Fruit fly (Drosophila melanogaster) whole organism: ENCODE results near the gene CG34011.

Source experiments
- Dll ChIP-seq: fragments of >200 bp; optimal IDR thresholded peaks from 2 replicates; lab custom pipeline; 2017
- EcR ChIP-seq, 2 experiments: fragments of >200 bp; optimal IDR thresholded peaks; 2 replicates each; lab custom pipeline; 2017; ENCODE audit warnings: missing biosample characterization in 2 of 2, missing genetic modification characterization in 2 of 2, missing genetic modification reagents in 2 of 2
- pan ChIP-seq: fragments of >200 bp; optimal IDR thresholded peaks from 2 replicates; lab custom pipeline; 2017
- psq ChIP-seq: fragments of >200 bp; optimal IDR thresholded peaks from 2 replicates; lab custom pipeline; 2017
- usp ChIP-seq: fragments of >200 bp; optimal IDR thresholded peaks from 2 replicates; lab custom pipeline; 2017; ENCODE audit warnings: missing biosample characterization, missing genetic modification characterization, mixed read lengths

DNA sequence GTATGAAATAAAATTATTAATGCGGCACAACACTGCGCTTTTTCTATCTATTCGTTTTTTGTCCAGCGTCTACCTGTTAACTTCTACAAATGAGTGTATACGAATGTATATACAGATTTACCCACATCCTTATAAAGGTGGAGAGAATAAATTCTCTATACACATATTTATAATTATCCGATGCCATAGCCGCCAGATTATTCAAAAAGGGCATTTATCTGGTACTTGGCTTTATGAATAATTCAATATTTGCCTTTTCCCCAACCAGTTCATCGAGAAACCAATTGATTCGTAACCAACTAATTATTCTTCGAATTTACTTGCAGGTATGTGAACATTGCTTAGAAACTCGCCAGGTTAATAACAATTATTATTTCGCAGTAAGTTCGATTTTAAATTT lies 24.6 kb downstream of the CG34011 start, which contains the start of gene CG11147:
- TF ChIP-seq psq (no peak), Dll (lab: Kevin White, UChicago) (no peak), EcR (GFP tag; optimal IDR thresholded peaks at IDR 0.05; lab: Kevin White, UChicago) (no peak), usp (GFP tag; lab: Kevin White, UChicago) (no peak), pan (lab: Kevin White, UChicago) (no peak)
